Fruit fly (Drosophila melanogaster): ENCODE measurements around the gene eEF1alpha2.
A peak's percentile ranks its signal among the peaks of the same experiment; 100 is the strongest.

Gene eEF1alpha2

dm6 chr3R:31721466-31721865, 16.8 kb upstream of the eEF1alpha2 start:
- TF ChIP-seq CG8301 (tag; optimal IDR thresholded peaks at IDR 0.05) (peak; percentile 54), CG13204 (GFP tag; optimal IDR thresholded peaks at IDR 0.05) (no peak), Snoo (tag; optimal IDR thresholded peaks at IDR 0.05) (no peak), CG14655 (GFP tag; optimal IDR thresholded peaks at IDR 0.05) (peak; percentile 41), CG4496 (GFP tag; IDR thresholded peaks at IDR 0.05) (no peak), CG9948 (tag; optimal IDR thresholded peaks at IDR 0.05) (peak; percentile 13), Pif1A (GFP tag; optimal IDR thresholded peaks at IDR 0.05) (no peak), CG32121 (GFP tag; IDR thresholded peaks at IDR 0.05) (no peak), fd96Ca (GFP tag; IDR thresholded peaks at IDR 0.05) (0 out of 3 replicates have a peak, but pooled peaks have one; percentile 13)

- TF ChIP-seq Ets98B (GFP tag; IDR thresholded peaks at IDR 0.05) (no peak), D1 (tag; optimal IDR thresholded peaks at IDR 0.05) (no peak), CG8159 (tag; optimal IDR thresholded peaks at IDR 0.05) (no peak), CG8301 (tag; optimal IDR thresholded peaks at IDR 0.05) (no peak), CG15710 (tag; optimal IDR thresholded peaks at IDR 0.05) (no peak), rn (GFP tag; IDR thresholded peaks at IDR 0.05) (no peak), Snoo (tag; optimal IDR thresholded peaks at IDR 0.05) (no peak), CG32121 (GFP tag; IDR thresholded peaks at IDR 0.05) (no peak), CG12605 (GFP tag; IDR thresholded peaks at IDR 0.05) (no peak), Pif1A (GFP tag; optimal IDR thresholded peaks at IDR 0.05) (no peak), CG4496 (GFP tag; IDR thresholded peaks at IDR 0.05) (no peak), fd96Ca (GFP tag; IDR thresholded peaks at IDR 0.05) (no peak; the same call in 2 of the 3 replicates), Pif1B (GFP tag; optimal IDR thresholded peaks at IDR 0.05) (no peak)
Measured at dm6 chr3R:31721958-31722357, 16.3 kb upstream of the eEF1alpha2 start.

DNA sequence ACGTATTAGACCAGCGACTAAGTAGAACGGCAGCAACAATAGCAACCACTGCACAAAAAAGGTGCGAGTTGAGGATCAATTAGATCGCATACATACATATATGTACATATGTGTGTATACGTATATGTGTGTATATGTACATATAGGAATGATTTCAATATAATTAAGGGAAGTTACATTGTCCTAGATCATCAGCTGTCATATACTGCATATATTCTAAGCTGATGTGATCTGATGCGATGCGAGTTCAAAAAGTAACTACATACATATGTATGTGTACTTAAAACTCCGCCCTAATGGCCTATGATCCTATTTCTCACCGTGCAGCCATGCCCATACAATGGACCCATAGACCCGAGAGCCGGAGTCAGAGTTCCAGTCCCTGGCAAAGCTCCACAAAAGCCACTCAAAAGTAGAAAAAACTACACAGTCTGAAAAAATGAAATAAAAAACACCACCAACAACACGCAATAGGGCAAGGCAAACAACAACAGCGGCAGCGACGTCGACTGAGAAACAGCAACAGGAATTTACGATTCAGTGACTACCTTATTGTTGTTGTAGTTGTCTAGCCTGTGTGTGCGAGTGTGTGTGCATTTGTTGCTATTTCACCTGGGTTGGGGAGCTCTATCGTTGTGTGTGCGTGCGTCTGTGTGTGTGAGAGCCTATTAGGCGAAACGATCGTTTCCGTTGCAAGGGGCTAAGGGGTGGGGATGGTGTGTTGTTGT, 14.9 kb upstream of the eEF1alpha2 start:
- TF ChIP-seq rn (GFP tag; IDR thresholded peaks at IDR 0.05): no peak
- TF ChIP-seq CG9948 (tag; optimal IDR thresholded peaks at IDR 0.05): peak; percentile 41
- TF ChIP-seq CG12605 (GFP tag; IDR thresholded peaks at IDR 0.05): no peak
- TF ChIP-seq CG4496 (GFP tag; IDR thresholded peaks at IDR 0.05): 0 out of 3 replicates have a peak, but pooled peaks have one; percentile 7
- TF ChIP-seq CG15710 (tag; optimal IDR thresholded peaks at IDR 0.05): peak; percentile 20
- TF ChIP-seq CG14655 (GFP tag; optimal IDR thresholded peaks at IDR 0.05): peak; percentile 85
- peak; percentile 53 for TF ChIP-seq EcR (GFP tag; optimal IDR thresholded peaks at IDR 0.05)
- peak; percentile 31 for TF ChIP-seq CG34367 (tag; optimal IDR thresholded peaks at IDR 0.05)
- TF ChIP-seq CG13204 (GFP tag; optimal IDR thresholded peaks at IDR 0.05): no peak
- no peak; the same call in 1 of the 2 replicates for TF ChIP-seq Ets98B (GFP tag; IDR thresholded peaks at IDR 0.05)
- no peak for TF ChIP-seq CG8159 (tag; optimal IDR thresholded peaks at IDR 0.05)
- peak; percentile 33 for TF ChIP-seq CG17806 (tag; optimal IDR thresholded peaks at IDR 0.05)
- TF ChIP-seq CG10348 (GFP tag; IDR thresholded peaks at IDR 0.05): no peak
- no peak for TF ChIP-seq Snoo (tag; optimal IDR thresholded peaks at IDR 0.05)
- peak; percentile 71 for TF ChIP-seq CG8301 (tag; optimal IDR thresholded peaks at IDR 0.05)
- peak; percentile 61 for TF ChIP-seq Pif1B (GFP tag; optimal IDR thresholded peaks at IDR 0.05)
- no peak for TF ChIP-seq gl (tag; optimal IDR thresholded peaks at IDR 0.05)
- TF ChIP-seq fd96Ca (GFP tag; IDR thresholded peaks at IDR 0.05): peak; percentile 71
- peak; percentile 46 for TF ChIP-seq Pif1A (GFP tag; optimal IDR thresholded peaks at IDR 0.05)
- no peak for TF ChIP-seq D1 (tag; optimal IDR thresholded peaks at IDR 0.05)
- TF ChIP-seq CG32121 (GFP tag; IDR thresholded peaks at IDR 0.05): peak; percentile 60; the same call in 1 of the 2 replicates

DNA sequence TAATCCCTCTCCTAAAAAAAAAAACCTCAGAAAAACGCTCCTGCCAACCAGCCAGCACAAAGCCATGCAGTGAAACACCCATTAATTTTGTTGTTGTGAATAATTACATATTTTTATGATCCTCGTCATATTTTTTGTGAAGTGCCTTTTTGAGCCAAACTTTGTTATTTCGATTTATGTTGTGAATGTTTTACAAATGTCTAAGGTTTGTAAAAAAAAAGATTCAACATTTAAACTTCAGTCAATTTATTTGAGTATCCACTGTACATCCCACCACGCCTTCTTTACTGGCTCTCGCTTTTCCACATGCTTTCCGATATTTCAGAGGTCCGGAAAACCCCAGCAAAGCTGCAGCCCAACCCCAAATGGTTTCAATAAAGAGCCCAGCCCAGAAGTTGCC, 14.1 kb upstream of the eEF1alpha2 start:
- TF ChIP-seq CG4496 (GFP tag; IDR thresholded peaks at IDR 0.05): no peak
- TF ChIP-seq Snoo (tag; optimal IDR thresholded peaks at IDR 0.05): no peak
- no peak for TF ChIP-seq Pif1B (GFP tag; optimal IDR thresholded peaks at IDR 0.05)
- no peak for TF ChIP-seq EcR (GFP tag; optimal IDR thresholded peaks at IDR 0.05)
- TF ChIP-seq CG8301 (tag; optimal IDR thresholded peaks at IDR 0.05): no peak
- TF ChIP-seq CG13204 (GFP tag; optimal IDR thresholded peaks at IDR 0.05): no peak
- TF ChIP-seq rn (GFP tag; IDR thresholded peaks at IDR 0.05): no peak
- no peak for TF ChIP-seq Ets98B (GFP tag; IDR thresholded peaks at IDR 0.05)
- TF ChIP-seq CG9948 (tag; optimal IDR thresholded peaks at IDR 0.05): peak; percentile 3
- TF ChIP-seq fd96Ca (GFP tag; IDR thresholded peaks at IDR 0.05): no peak
- no peak for TF ChIP-seq CG17806 (tag; optimal IDR thresholded peaks at IDR 0.05)
- no peak; the same call in 1 of the 2 replicates for TF ChIP-seq CG32121 (GFP tag; IDR thresholded peaks at IDR 0.05)
- peak; percentile 38 for TF ChIP-seq CG14655 (GFP tag; optimal IDR thresholded peaks at IDR 0.05)
- no peak for TF ChIP-seq CG12605 (GFP tag; IDR thresholded peaks at IDR 0.05)

dm6 chr3R:31724580-31725320, 13.5 kb upstream of the eEF1alpha2 start:
- TF ChIP-seq CG9948 (tag; optimal IDR thresholded peaks at IDR 0.05): peak; percentile 13
- no peak for TF ChIP-seq Pif1A (GFP tag; optimal IDR thresholded peaks at IDR 0.05)
- TF ChIP-seq CG13204 (GFP tag; optimal IDR thresholded peaks at IDR 0.05): peak; percentile 64
- peak; percentile 34 for TF ChIP-seq Snoo (tag; optimal IDR thresholded peaks at IDR 0.05)
- no peak for TF ChIP-seq Pif1B (GFP tag; optimal IDR thresholded peaks at IDR 0.05)
- TF ChIP-seq CG12605 (GFP tag; IDR thresholded peaks at IDR 0.05): peak; percentile 40
- peak; percentile 63; the same call in 1 of the 3 replicates for TF ChIP-seq fd96Ca (GFP tag; IDR thresholded peaks at IDR 0.05)
- peak; percentile 52; the same call in 1 of the 2 replicates for TF ChIP-seq Ets98B (GFP tag; IDR thresholded peaks at IDR 0.05)
- peak; percentile 79 for TF ChIP-seq CG4496 (GFP tag; IDR thresholded peaks at IDR 0.05)
- TF ChIP-seq rn (GFP tag; IDR thresholded peaks at IDR 0.05): no peak
- no peak for TF ChIP-seq CG15710 (tag; optimal IDR thresholded peaks at IDR 0.05)
- TF ChIP-seq CG32121 (GFP tag; IDR thresholded peaks at IDR 0.05): peak; percentile 39
- TF ChIP-seq gl (tag; optimal IDR thresholded peaks at IDR 0.05): no peak
- peak; percentile 10 for TF ChIP-seq CG8159 (tag; optimal IDR thresholded peaks at IDR 0.05)
- peak; percentile 81 for TF ChIP-seq EcR (GFP tag; optimal IDR thresholded peaks at IDR 0.05)

Data from whole organism, pupa.